Fruit fly (Drosophila melanogaster) whole organism, embryonic: ENCODE data around the gene CG14072.

Source experiments
- ATbp ChIP-seq: fragments of 200-800 bp; sonication (Bioruptor generic); optimal IDR thresholded peaks from 2 replicates; lab custom pipeline; 2017; ENCODE audit warnings: missing biosample characterization, mild to moderate bottlenecking, missing genetic modification characterization, missing genetic modification reagents
- BEAF-32 ChIP-seq: fragments of 200-800 bp; sonication (Bioruptor generic); optimal IDR thresholded peaks from 3 replicates; lab custom pipeline; 2017; ENCODE audit warnings: missing biosample characterization, missing genetic modification characterization, mild to moderate bottlenecking, moderate library complexity, missing genetic modification reagents
- CG10267 ChIP-seq: fragments of 200-800 bp; sonication (Bioruptor generic); optimal IDR thresholded peaks from 2 replicates; lab custom pipeline; 2018; ENCODE audit warnings: missing biosample characterization, mild to moderate bottlenecking, missing genetic modification characterization, moderate library complexity
- CG13123 ChIP-seq: fragments of 200-800 bp; sonication (Bioruptor generic); optimal IDR thresholded peaks from 2 replicates; lab custom pipeline; 2016; ENCODE audit warnings: missing biosample characterization, missing genetic modification characterization
- CG14050 ChIP-seq: fragments of 200-800 bp; sonication (Bioruptor generic); IDR thresholded peaks from 3 replicates; pipeline ENCODE4 v1.3.6; 2022; ENCODE audit warnings: missing biosample characterization, missing genetic modification characterization
- CG15514 ChIP-seq: fragments of 200-800 bp; sonication (Bioruptor generic); optimal IDR thresholded peaks from 3 replicates; lab custom pipeline; 2017; ENCODE audit warnings: missing biosample characterization, missing genetic modification characterization, mild to moderate bottlenecking, moderate library complexity, missing genetic modification reagents
- CG1603 ChIP-seq: fragments of 200-800 bp; sonication (Bioruptor generic); optimal IDR thresholded peaks from 2 replicates; lab custom pipeline; 2019; ENCODE audit warnings: missing biosample characterization, mild to moderate bottlenecking, missing genetic modification characterization, moderate library complexity
- CG17385 ChIP-seq: fragments of 200-800 bp; sonication (Bioruptor generic); optimal IDR thresholded peaks from 3 replicates; lab custom pipeline; 2018; ENCODE audit warnings: missing biosample characterization, mild to moderate bottlenecking, missing genetic modification characterization
- CG2116 ChIP-seq: fragments of 200-800 bp; sonication (Bioruptor generic); optimal IDR thresholded peaks from 3 replicates; lab custom pipeline; 2018; ENCODE audit warnings: missing biosample characterization, mild to moderate bottlenecking, missing genetic modification characterization
- CG30020 ChIP-seq: fragments of 200-800 bp; optimal IDR thresholded peaks from 2 replicates; lab custom pipeline; 2019; ENCODE audit warnings: missing biosample characterization, mild to moderate bottlenecking, missing genetic modification characterization, moderate library complexity
- CG32767 ChIP-seq: fragments of 200-800 bp; sonication (Bioruptor generic); IDR thresholded peaks from 2 replicates; pipeline ENCODE4 v1.3.6; 2022; ENCODE audit warnings: missing biosample characterization, missing genetic modification characterization
- CG3281 ChIP-seq: fragments of 200-800 bp; sonication (Bioruptor generic); optimal IDR thresholded peaks from 3 replicates; lab custom pipeline; 2017; ENCODE audit warnings: missing biosample characterization, mild to moderate bottlenecking, missing genetic modification characterization
- CG42726 ChIP-seq: fragments of 200-800 bp; sonication (Bioruptor generic); IDR thresholded peaks from 2 replicates; pipeline ENCODE4 v1.3.6; 2022; ENCODE audit warnings: missing biosample characterization, missing genetic modification characterization; ENCODE audit not compliant: partially characterized antibody
- CG43689 ChIP-seq: fragments of 200-800 bp; sonication (Bioruptor generic); IDR thresholded peaks from 2 replicates; pipeline ENCODE4 v1.3.6; 2022; ENCODE audit warnings: missing biosample characterization, missing genetic modification characterization
- CG6175 ChIP-seq: fragments of 200-800 bp; sonication (Bioruptor generic); IDR thresholded peaks from 3 replicates; pipeline ENCODE4 v1.3.6; 2022; ENCODE audit warnings: missing biosample characterization, missing genetic modification characterization
- CG6272 ChIP-seq: fragments of 200-800 bp; sonication (Bioruptor generic); IDR thresholded peaks from 2 replicates; pipeline ENCODE4 v1.3.6; 2022; ENCODE audit warnings: missing biosample characterization, missing genetic modification characterization
- CG7928 ChIP-seq: fragments of 200-800 bp; sonication (Bioruptor generic); optimal IDR thresholded peaks from 2 replicates; lab custom pipeline; 2017; ENCODE audit warnings: missing biosample characterization, mild to moderate bottlenecking, missing genetic modification characterization
- CG7963 ChIP-seq: fragments of 200-800 bp; sonication (Bioruptor generic); IDR thresholded peaks from 3 replicates; pipeline ENCODE4 v1.3.6; 2022; ENCODE audit warnings: missing biosample characterization, missing genetic modification characterization; ENCODE audit not compliant: partially characterized antibody
- CoRest ChIP-seq: fragments of 200-800 bp; sonication (Bioruptor generic); optimal IDR thresholded peaks from 3 replicates; lab custom pipeline; 2018; ENCODE audit warnings: missing biosample characterization, mild to moderate bottlenecking, missing genetic modification characterization, moderate library complexity
- Elba2 ChIP-seq: fragments of 200-800 bp; sonication (Bioruptor generic); optimal IDR thresholded peaks from 3 replicates; lab custom pipeline; 2016; ENCODE audit warnings: missing biosample characterization, missing genetic modification characterization
- Ets65A ChIP-seq: fragments of 200-800 bp; sonication (Bioruptor generic); peaks from one replicate; lab custom pipeline; 2016; ENCODE audit warnings: missing biosample characterization, missing genetic modification characterization
- HmgZ ChIP-seq: fragments of 200-800 bp; sonication (Bioruptor generic); optimal IDR thresholded peaks from 2 replicates; lab custom pipeline; 2018; ENCODE audit warnings: missing biosample characterization, mild to moderate bottlenecking, missing genetic modification characterization
- Hsf ChIP-seq: fragments of 200-800 bp; sonication (Bioruptor generic); optimal IDR thresholded peaks from 3 replicates; lab custom pipeline; 2016; ENCODE audit warnings: missing biosample characterization, missing genetic modification characterization
- MESR4 ChIP-seq: fragments of 200-800 bp; sonication (Bioruptor generic); optimal IDR thresholded peaks from 2 replicates; lab custom pipeline; 2018; ENCODE audit warnings: missing biosample characterization, mild to moderate bottlenecking, missing genetic modification characterization, moderate library complexity
- Mad ChIP-seq: fragments of 200-800 bp; sonication (Bioruptor generic); optimal IDR thresholded peaks from 2 replicates; lab custom pipeline; 2016; ENCODE audit warnings: missing biosample characterization, missing genetic modification characterization
- Med ChIP-seq: fragments of 200-800 bp; sonication (Bioruptor generic); peaks from one replicate; lab custom pipeline; 2016; ENCODE audit warnings: missing biosample characterization, missing genetic modification characterization, mild to moderate bottlenecking, inconsistent platforms, moderate library complexity
- Scr ChIP-seq: fragments of 200-800 bp; sonication (Bioruptor generic); IDR thresholded peaks from 2 replicates; pipeline ENCODE4 v1.3.6; 2022; ENCODE audit warnings: missing biosample characterization, missing genetic modification characterization; ENCODE audit not compliant: partially characterized antibody
- Spps ChIP-seq: fragments of 200-800 bp; sonication (Bioruptor generic); optimal IDR thresholded peaks from 2 replicates; lab custom pipeline; 2018; ENCODE audit warnings: missing biosample characterization, mild to moderate bottlenecking, missing genetic modification characterization
- Sry-δ ChIP-seq: fragments of 200-800 bp; sonication (Bioruptor generic); optimal IDR thresholded peaks from 2 replicates; lab custom pipeline; 2016; ENCODE audit warnings: missing biosample characterization, missing genetic modification characterization
- Usf ChIP-seq: fragments of 200-800 bp; sonication (Bioruptor generic); optimal IDR thresholded peaks from 2 replicates; lab custom pipeline; 2017; ENCODE audit warnings: missing genotype, missing biosample characterization, missing genetic modification characterization
- da ChIP-seq: fragments of 200-800 bp; sonication (Bioruptor generic); optimal IDR thresholded peaks from 2 replicates; lab custom pipeline; 2016; ENCODE audit warnings: missing biosample characterization, missing genetic modification characterization
- fd102C ChIP-seq: fragments of 200-800 bp; sonication (Bioruptor generic); optimal IDR thresholded peaks from 2 replicates; lab custom pipeline; 2018; ENCODE audit warnings: missing biosample characterization, mild to moderate bottlenecking, missing genetic modification characterization, moderate library complexity
- gcm2 ChIP-seq: fragments of 200-800 bp; sonication (Bioruptor generic); optimal IDR thresholded peaks from 2 replicates; lab custom pipeline; 2016; ENCODE audit warnings: missing biosample characterization, missing genetic modification characterization
- gem ChIP-seq: fragments of 200-800 bp; sonication (Bioruptor generic); optimal IDR thresholded peaks from 2 replicates; lab custom pipeline; 2019; ENCODE audit warnings: missing biosample characterization, mild to moderate bottlenecking, missing genetic modification characterization, moderate library complexity
- gfzf ChIP-seq: fragments of 200-800 bp; sonication (Bioruptor generic); optimal IDR thresholded peaks from 2 replicates; lab custom pipeline; 2016; ENCODE audit warnings: missing biosample characterization, mild to moderate bottlenecking, missing genetic modification characterization, moderate library complexity
- grau ChIP-seq: fragments of 200-800 bp; optimal IDR thresholded peaks from 3 replicates; lab custom pipeline; 2019; ENCODE audit warnings: missing biosample characterization, mild to moderate bottlenecking, missing genetic modification characterization, moderate library complexity
- h ChIP-seq: fragments of >200 bp; optimal IDR thresholded peaks from 2 replicates; lab custom pipeline; 2017
- her ChIP-seq: fragments of 200-800 bp; sonication (Bioruptor generic); optimal IDR thresholded peaks from 2 replicates; lab custom pipeline; 2016; ENCODE audit warnings: missing biosample characterization, missing genetic modification characterization
- insv ChIP-seq, 2 experiments: fragments of 200-800 bp; sonication (Bioruptor generic); optimal IDR thresholded peaks; 3 replicates each; lab custom pipeline; 2016 to 2018; ENCODE audit warnings: missing biosample characterization in 2 of 2, missing genetic modification characterization in 2 of 2
- inv ChIP-seq: fragments of 200-800 bp; sonication (Bioruptor generic); IDR thresholded peaks from 2 replicates; pipeline ENCODE4 v1.3.6; 2022; ENCODE audit warnings: missing biosample characterization, missing genetic modification characterization; ENCODE audit not compliant: partially characterized antibody
- kni ChIP-seq: fragments of 200-800 bp; sonication (Bioruptor generic); optimal IDR thresholded peaks from 3 replicates; lab custom pipeline; 2017; ENCODE audit warnings: mild to moderate bottlenecking, missing biosample characterization, missing genetic modification reagents, missing genetic modification characterization
- lilli ChIP-seq: fragments of 200-800 bp; sonication (Bioruptor generic); optimal IDR thresholded peaks from 3 replicates; lab custom pipeline; 2016; ENCODE audit warnings: missing biosample characterization, missing genetic modification characterization
- pita ChIP-seq: fragments of 200-800 bp; sonication (Bioruptor generic); optimal IDR thresholded peaks from 2 replicates; lab custom pipeline; 2017; ENCODE audit warnings: missing biosample characterization, mild to moderate bottlenecking, missing genetic modification characterization
- pzg ChIP-seq: fragments of 200-800 bp; sonication (Bioruptor generic); optimal IDR thresholded peaks from 3 replicates; lab custom pipeline; 2018; ENCODE audit warnings: missing biosample characterization, mild to moderate bottlenecking, missing genetic modification characterization, moderate library complexity
- rib ChIP-seq: fragments of 200-800 bp; sonication (Bioruptor generic); IDR thresholded peaks from 2 replicates; pipeline ENCODE4 v1.3.6; 2022; ENCODE audit warnings: missing biosample characterization, missing genetic modification characterization
- row ChIP-seq: fragments of 200-800 bp; sonication (Bioruptor generic); IDR thresholded peaks from 3 replicates; pipeline ENCODE4 v1.3.6; 2022; ENCODE audit warnings: missing biosample characterization, missing genetic modification characterization
- sens ChIP-seq: fragments of 200-800 bp; sonication (Bioruptor generic); peaks from one replicate; lab custom pipeline; 2016; ENCODE audit warnings: missing biosample characterization, missing genetic modification characterization
- sens-2 ChIP-seq: fragments of 200-800 bp; sonication (Bioruptor generic); IDR thresholded peaks from 2 replicates; pipeline ENCODE4 v1.3.6; 2022; ENCODE audit warnings: missing biosample characterization, missing genetic modification characterization
- sr ChIP-seq: fragments of 200-800 bp; sonication (Bioruptor generic); IDR thresholded peaks from 3 replicates; pipeline ENCODE4 v1.3.6; 2022; ENCODE audit warnings: missing biosample characterization, missing genetic modification characterization
- trem ChIP-seq: fragments of 200-800 bp; optimal IDR thresholded peaks from 3 replicates; lab custom pipeline; 2019; ENCODE audit warnings: missing biosample characterization, mild to moderate bottlenecking, missing genetic modification characterization, moderate library complexity
- usp ChIP-seq: fragments of >200 bp; optimal IDR thresholded peaks from 2 replicates; lab custom pipeline; 2017; ENCODE audit warnings: missing biosample characterization, missing genetic modification characterization

The CG14072 gene

DNA sequence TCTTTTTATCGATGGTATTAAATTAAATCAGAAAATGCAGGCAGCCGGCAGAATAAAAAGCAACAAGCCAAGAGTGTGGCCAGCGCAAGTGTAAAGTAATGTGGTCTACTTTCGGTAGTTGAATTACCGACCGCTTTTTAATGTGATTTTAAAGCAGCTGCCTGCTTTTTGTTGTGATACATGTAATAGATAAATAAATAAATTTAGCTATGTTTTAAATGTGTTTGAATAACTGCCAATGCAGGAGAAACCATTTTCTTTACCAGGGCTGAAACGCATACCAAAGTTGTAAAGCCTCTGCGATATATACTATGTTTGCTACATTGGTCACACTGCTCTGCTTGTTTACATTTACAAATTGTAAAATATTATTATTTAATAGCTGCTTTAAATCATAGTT, 33.7 kb downstream of the CG14072 start, which contains the start of the genes Tmem214 and YL-1 (continued):
- peak; percentile 11 for TF ChIP-seq grau (tag; lab: Kevin White, UChicago)
- TF ChIP-seq fd102C (GFP tag; lab: Kevin White, UChicago) = no peak
- TF ChIP-seq Elba2 = peak; percentile 64
- TF ChIP-seq h (lab: Kevin White, UChicago) = no peak
- no peak for TF ChIP-seq Hsf (GFP tag; lab: Kevin White, UChicago)
- TF ChIP-seq CG6175 = no peak
- 0 out of 2 replicates have a peak, but pooled peaks have one; percentile 6 for TF ChIP-seq CG42726 (GFP tag; lab: Robert Waterston, UW)
- 0 out of 3 replicates have a peak, but pooled peaks have one; percentile 23 for TF ChIP-seq CG7963 (GFP tag; lab: Robert Waterston, UW)
- TF ChIP-seq usp = no peak
- no peak for TF ChIP-seq sens-2 (GFP tag; lab: Robert Waterston, UW)
- TF ChIP-seq pzg = peak; percentile 77
- TF ChIP-seq CG1603 = peak; percentile 38
- TF ChIP-seq CG32767 (GFP tag; lab: Robert Waterston, UW) = no peak
- peak; percentile 61 for TF ChIP-seq Med (GFP tag; lab: Kevin White, UChicago)
- peak; percentile 81 for TF ChIP-seq gfzf
- no peak for TF ChIP-seq gcm2 (GFP tag; lab: Kevin White, UChicago)
- TF ChIP-seq kni (GFP tag; lab: Kevin White, UChicago) = peak; percentile 88
- TF ChIP-seq insv (GFP tag; optimal IDR thresholded peaks at IDR 0.05; lab: Kevin White, UChicago) = peak in 1 of 2 experiments; percentile 10
- peak; percentile 44; the same call in 2 of the 3 replicates for TF ChIP-seq row (GFP tag; lab: Robert Waterston, UW)
- no peak for TF ChIP-seq Usf (GFP tag; lab: Kevin White, UChicago)
- TF ChIP-seq inv (GFP tag; lab: Robert Waterston, UW) = peak; percentile 48; the same call in 1 of the 2 replicates
- peak; percentile 28 for TF ChIP-seq CoRest (tag; lab: Kevin White, UChicago)
- TF ChIP-seq gem (tag; lab: Kevin White, UChicago) = peak; percentile 20
- no peak for TF ChIP-seq CG13123 (GFP tag; lab: Kevin White, UChicago)
- peak; percentile 28 for TF ChIP-seq CG15514 (GFP tag; lab: Kevin White, UChicago)
- TF ChIP-seq CG6272 (GFP tag; lab: Robert Waterston, UW) = no peak
- peak; percentile 21 for TF ChIP-seq Mad (GFP tag; lab: Kevin White, UChicago)
- TF ChIP-seq BEAF-32 (GFP tag; lab: Kevin White, UChicago) = peak; percentile 79
- TF ChIP-seq trem (tag; lab: Kevin White, UChicago) = peak; percentile 78
- TF ChIP-seq Sry-δ (GFP tag; lab: Kevin White, UChicago) = peak; percentile 29
- TF ChIP-seq CG14050 (GFP tag; lab: Robert Waterston, UW) = no peak
- no peak for TF ChIP-seq Spps (tag; lab: Kevin White, UChicago)
- peak; percentile 42 for TF ChIP-seq CG3281 (GFP tag; lab: Kevin White, UChicago)
- peak; percentile 22 for TF ChIP-seq MESR4 (GFP tag; lab: Kevin White, UChicago)
- TF ChIP-seq ATbp (GFP tag; lab: Kevin White, UChicago) = no peak
- peak; percentile 69 for TF ChIP-seq Scr (GFP tag; lab: Robert Waterston, UW)
- peak; percentile 45 for TF ChIP-seq CG2116
- TF ChIP-seq pita (GFP tag; lab: Kevin White, UChicago) = no peak
- peak; percentile 46 for TF ChIP-seq CG10267
- TF ChIP-seq CG17385 = no peak
- TF ChIP-seq da (GFP tag; lab: Kevin White, UChicago) = no peak
- peak; percentile 86 for TF ChIP-seq Ets65A (GFP tag; lab: Kevin White, UChicago)
- peak; percentile 5 for TF ChIP-seq lilli
- TF ChIP-seq CG43689 (GFP tag; lab: Robert Waterston, UW) = no peak
- no peak for TF ChIP-seq her (GFP tag; lab: Kevin White, UChicago)
- peak; percentile 79 for TF ChIP-seq sens
- TF ChIP-seq sr = no peak
- TF ChIP-seq HmgZ (tag; lab: Kevin White, UChicago) = peak; percentile 46
- TF ChIP-seq CG7928 (GFP tag; lab: Kevin White, UChicago) = peak; percentile 91
- TF ChIP-seq rib = no peak
- peak; percentile 53 for TF ChIP-seq CG30020
